Fruit fly (Drosophila melanogaster): ENCODE data around the gene RpS28-like.

DNA sequence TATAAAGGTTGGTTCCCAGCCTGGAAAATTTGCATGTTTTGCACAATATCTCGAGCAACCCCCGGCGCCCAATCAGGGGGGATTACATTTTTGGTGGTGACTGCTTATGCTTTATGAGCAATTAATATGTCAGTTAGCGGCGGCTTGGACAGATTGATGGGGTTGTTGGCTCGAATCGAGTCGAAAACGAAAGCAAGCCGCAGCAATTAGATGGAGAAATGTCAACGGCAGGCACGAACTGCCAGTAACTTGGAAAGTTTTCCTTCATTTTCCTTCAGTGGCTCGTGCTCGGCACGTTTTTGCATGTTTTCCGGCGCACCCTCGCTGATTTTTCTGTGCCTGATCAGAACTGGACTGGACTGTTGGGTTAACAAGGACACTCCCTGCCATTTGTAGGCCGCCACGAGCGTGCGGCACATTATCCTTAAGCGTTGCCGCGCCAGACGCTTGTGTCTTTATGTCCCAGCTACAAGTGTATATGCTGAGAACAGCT is 6.2 kb downstream of the RpS28-like start:
- TF ChIP-seq gl (tag; optimal IDR thresholded peaks at IDR 0.05) (no peak), Pif1A (GFP tag; optimal IDR thresholded peaks at IDR 0.05) (no peak), CG13204 (GFP tag; optimal IDR thresholded peaks at IDR 0.05) (no peak), D1 (tag; optimal IDR thresholded peaks at IDR 0.05) (no peak), CG32121 (GFP tag; IDR thresholded peaks at IDR 0.05) (no peak), CG8301 (tag; optimal IDR thresholded peaks at IDR 0.05) (no peak), Snoo (tag; optimal IDR thresholded peaks at IDR 0.05) (no peak), CG17806 (tag; optimal IDR thresholded peaks at IDR 0.05) (no peak), CG4496 (GFP tag; IDR thresholded peaks at IDR 0.05) (no peak), Ets98B (GFP tag; IDR thresholded peaks at IDR 0.05) (no peak), CG15710 (tag; optimal IDR thresholded peaks at IDR 0.05) (no peak), CG14655 (GFP tag; optimal IDR thresholded peaks at IDR 0.05) (no peak)
